Worm (Caenorhabditis elegans) whole organism, L4 larva: ENCODE measurements around the gene F13A2.3.

Source experiments
- D1046.2 ChIP-seq: fragments of 200-800 bp; sonication (Bioruptor generic); IDR thresholded peaks from 2 replicates; pipeline ENCODE4 v1.3.6; 2022; ENCODE audit warnings: missing genetic modification characterization, missing compliant biosample characterization
- F37D6.2 ChIP-seq: sonication (generic microtip); optimal IDR thresholded peaks from 2 replicates; lab custom pipeline; 2016; ENCODE audit warnings: mild to moderate bottlenecking, missing genetic modification characterization, missing compliant biosample characterization
- F49E8.2 ChIP-seq: sonication (generic microtip); optimal IDR thresholded peaks from 2 replicates; lab custom pipeline; 2016; ENCODE audit warnings: missing compliant biosample characterization, mild to moderate bottlenecking, missing genetic modification characterization, borderline replicate concordance
- Y5F2A.4 ChIP-seq: fragments of 200-800 bp; sonication (Bioruptor generic); optimal IDR thresholded peaks from 2 replicates; lab custom pipeline; 2018; ENCODE audit warnings: mild to moderate bottlenecking, missing genetic modification characterization, missing compliant biosample characterization
- aha-1 ChIP-seq: fragments of 150-350 bp; peaks from one replicate; lab custom pipeline; 2014; ENCODE audit warnings: missing biosample characterization, missing genetic modification characterization
- aly-2 ChIP-seq: sonication (generic microtip); optimal IDR thresholded peaks from 2 replicates; lab custom pipeline; 2018; ENCODE audit warnings: missing biosample characterization, missing genetic modification characterization
- daf-8 ChIP-seq: fragments of 200-800 bp; sonication (Bioruptor generic); IDR thresholded peaks from 2 replicates; pipeline ENCODE4 v1.3.6; 2022; ENCODE audit warnings: missing genetic modification characterization, missing compliant biosample characterization
- egl-27 ChIP-seq: sonication (generic microtip); optimal IDR thresholded peaks from 3 replicates; lab custom pipeline; 2017; ENCODE audit warnings: missing biosample characterization, missing genetic modification reagents, missing genetic modification characterization
- fos-1 ChIP-seq: fragments of 150-350 bp; optimal IDR thresholded peaks from 2 replicates; lab custom pipeline; 2014; ENCODE audit warnings: missing biosample characterization, missing genetic modification characterization
- gei-8 ChIP-seq: fragments of 200-800 bp; sonication (Bioruptor generic); optimal IDR thresholded peaks from 2 replicates; lab custom pipeline; 2018; ENCODE audit warnings: mild to moderate bottlenecking, missing genetic modification characterization, missing compliant biosample characterization
- hlh-11 ChIP-seq: fragments of 200-800 bp; sonication (Bioruptor generic); optimal IDR thresholded peaks from 2 replicates; lab custom pipeline; 2018; ENCODE audit warnings: mild to moderate bottlenecking, missing genetic modification characterization, missing compliant biosample characterization
- lim-7 ChIP-seq: fragments of 200-800 bp; sonication (Bioruptor generic); IDR thresholded peaks from 2 replicates; pipeline ENCODE4 v1.3.6; 2022; ENCODE audit warnings: missing genetic modification characterization, missing compliant biosample characterization
- madf-9 ChIP-seq: fragments of 200-800 bp; sonication (Bioruptor generic); conservative IDR thresholded peaks from 2 replicates; pipeline ENCODE4 v1.3.6; 2022; ENCODE audit warnings: missing genetic modification reagents, missing genetic modification characterization, missing compliant biosample characterization
- mdt-29 ChIP-seq: fragments of 200-800 bp; sonication (Bioruptor generic); IDR thresholded peaks from 2 replicates; pipeline ENCODE4 v1.3.6; 2022; ENCODE audit warnings: missing genetic modification reagents, missing genetic modification characterization, missing compliant biosample characterization
- mxl-2 ChIP-seq: fragments of 200-800 bp; sonication (Bioruptor generic); conservative IDR thresholded peaks from 2 replicates; pipeline ENCODE4 v1.3.6; 2022; ENCODE audit warnings: missing genetic modification reagents, missing genetic modification characterization, missing compliant biosample characterization
- nhr-102 ChIP-seq: sonication (generic microtip); optimal IDR thresholded peaks from 2 replicates; lab custom pipeline; 2016; ENCODE audit warnings: mild to moderate bottlenecking, missing genetic modification characterization, moderate library complexity, missing compliant biosample characterization
- nhr-111 ChIP-seq: fragments of 200-800 bp; sonication (Bioruptor generic); optimal IDR thresholded peaks from 2 replicates; lab custom pipeline; 2018; ENCODE audit warnings: mild to moderate bottlenecking, missing genetic modification characterization, missing compliant biosample characterization
- nhr-41 ChIP-seq: fragments of 200-800 bp; sonication (Bioruptor generic); IDR thresholded peaks from 2 replicates; pipeline ENCODE4 v1.3.6; 2022; ENCODE audit warnings: missing genetic modification reagents, missing genetic modification characterization, missing compliant biosample characterization
- nhr-77 ChIP-seq: fragments of 150-350 bp; optimal IDR thresholded peaks from 2 replicates; lab custom pipeline; 2014; ENCODE audit warnings: missing biosample characterization, missing genetic modification characterization
- php-3 ChIP-seq: fragments of 200-800 bp; sonication (Bioruptor generic); IDR thresholded peaks from 2 replicates; pipeline ENCODE4 v1.3.6; 2022; ENCODE audit warnings: missing genetic modification reagents, missing genetic modification characterization, missing compliant biosample characterization
- set-16 ChIP-seq: fragments of 200-800 bp; sonication (Bioruptor generic); IDR thresholded peaks from 2 replicates; pipeline ENCODE4 v1.3.6; 2022; ENCODE audit warnings: missing genetic modification reagents, missing genetic modification characterization, missing compliant biosample characterization
- skn-1 ChIP-seq: fragments of 150-350 bp; optimal IDR thresholded peaks from 2 replicates; lab custom pipeline; 2014; ENCODE audit warnings: missing biosample characterization, missing genetic modification characterization
- snpc-1.2 ChIP-seq: fragments of 200-800 bp; sonication (Bioruptor generic); IDR thresholded peaks from 2 replicates; pipeline ENCODE4 v1.3.6; 2022; ENCODE audit warnings: missing genetic modification reagents, missing genetic modification characterization, missing compliant biosample characterization
- spr-1 ChIP-seq: sonication (generic microtip); optimal IDR thresholded peaks from 2 replicates; lab custom pipeline; 2016; ENCODE audit warnings: mild to moderate bottlenecking, missing genetic modification characterization, missing compliant biosample characterization
- unc-39 ChIP-seq: sonication (generic microtip); optimal IDR thresholded peaks from 2 replicates; lab custom pipeline; 2017; ENCODE audit warnings: missing biosample characterization, missing genetic modification characterization
- unc-62 ChIP-seq, 3 experiments: fragments of 150-350 bp in 1 of 3; sonication (generic microtip); optimal IDR thresholded peaks in 2 of 3; peaks in 1 of 3; 1 replicate in 1 of 3; 2 replicates in 2 of 3; lab custom pipeline; 2014 to 2017; ENCODE audit warnings: missing biosample characterization in 3 of 3, missing genetic modification characterization in 3 of 3, missing genetic modification reagents in 3 of 3, missing genotype in 1 of 3
- zag-1 ChIP-seq: fragments of 150-350 bp; optimal IDR thresholded peaks from 2 replicates; lab custom pipeline; 2014; ENCODE audit warnings: missing biosample characterization, missing genetic modification characterization
- ztf-11 ChIP-seq: fragments of 150-350 bp; optimal IDR thresholded peaks from 2 replicates; lab custom pipeline; 2014; ENCODE audit warnings: missing biosample characterization, missing genetic modification characterization

F13A2.3 gene

DNA sequence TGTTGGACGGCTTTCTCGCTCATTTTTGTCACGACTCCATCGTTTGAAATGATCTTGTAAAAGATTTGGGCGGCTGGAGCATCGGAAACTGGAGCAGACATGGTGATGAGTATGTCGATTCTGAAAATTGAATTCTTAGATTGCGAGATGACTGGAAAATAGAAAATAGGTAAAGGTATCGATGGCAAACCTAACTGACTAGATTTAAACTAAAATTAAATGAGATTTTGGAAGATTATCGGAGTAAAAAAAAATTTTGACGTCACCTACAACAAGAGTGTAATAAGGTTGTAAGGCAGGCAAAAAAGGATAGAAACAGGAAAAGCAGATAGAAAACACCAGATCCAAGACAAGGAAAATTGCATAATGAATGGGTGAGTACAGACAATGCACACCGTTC, 25.3 kb upstream of the F13A2.3 start, which contains the start of gene skr-14:
skr-14 (minus strand) TSS at position 101 of the 400 bp plus-strand sequence.
- TF ChIP-seq egl-27 (tag; lab: Kevin White, UChicago) (no peak), skn-1 (tag; lab: Kevin White, UChicago) (no peak), spr-1 (tag; lab: Kevin White, UChicago) (no peak), set-16 (no peak)

DNA sequence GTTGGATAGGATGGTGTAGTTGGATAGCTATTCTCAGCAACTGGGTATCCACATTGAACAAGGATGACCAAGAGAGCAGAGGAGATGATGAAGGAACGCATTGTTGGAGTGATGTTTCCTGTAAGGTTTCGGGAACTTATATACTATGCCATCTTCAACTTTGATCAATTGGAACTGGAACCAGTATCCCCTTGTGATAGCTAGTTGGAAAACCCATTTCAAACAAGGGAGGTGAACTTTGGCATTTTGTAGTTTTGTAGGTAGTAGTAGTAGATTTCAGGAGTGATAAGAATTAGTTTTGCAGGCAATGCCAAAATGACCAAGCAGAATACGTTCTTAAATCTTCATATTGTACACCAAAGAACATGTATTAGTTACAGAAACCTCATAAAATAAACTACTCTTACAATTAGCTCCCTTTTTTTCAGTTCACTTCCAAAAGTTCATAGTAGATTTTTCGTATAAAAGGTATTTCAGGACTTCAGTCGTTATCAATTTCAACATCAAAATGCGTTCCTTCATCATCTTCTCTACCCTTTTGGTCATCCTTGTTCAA, 23.7 kb upstream of the F13A2.3 start, which contains the start of the genes Y47D7A.7 and Y47D7A.2:
Y47D7A.7 (minus strand) TSS at position 101 of the 556 bp plus-strand sequence.
Y47D7A.2 (plus strand) TSS at position 506 of the 556 bp plus-strand sequence.
- TF ChIP-seq snpc-1.2 = no peak

DNA sequence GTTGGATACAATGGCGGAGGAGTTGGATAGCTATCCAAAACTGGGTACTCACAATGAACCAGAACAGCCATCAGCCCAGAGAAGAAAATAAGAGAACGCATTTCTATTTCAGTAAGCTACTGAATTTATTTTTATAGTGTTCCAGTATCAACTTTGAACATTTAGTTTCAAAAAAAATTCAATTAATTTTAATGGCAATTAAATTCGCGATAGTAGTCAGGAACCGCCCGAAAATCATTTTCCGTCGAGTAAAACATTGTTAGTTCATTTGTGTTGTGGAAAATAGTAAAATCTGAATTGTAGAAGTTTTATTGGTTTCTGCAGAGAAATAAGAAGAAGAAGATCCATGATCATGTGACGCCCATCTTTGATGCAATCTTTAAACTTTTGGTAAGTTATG, 22.0 kb upstream of the F13A2.3 start, which contains the start of gene Y47D7A.6:
Y47D7A.6 (minus strand) TSS at position 101 of the 400 bp plus-strand sequence.
- no peak for TF ChIP-seq spr-1 (tag; lab: Kevin White, UChicago)
- no peak for TF ChIP-seq zag-1 (tag; lab: Kevin White, UChicago)
- no peak for TF ChIP-seq snpc-1.2
- TF ChIP-seq F37D6.2 (tag; lab: Kevin White, UChicago) = no peak
- no peak for TF ChIP-seq fos-1 (tag; lab: Kevin White, UChicago)
- no peak for TF ChIP-seq ztf-11 (tag; lab: Kevin White, UChicago)
- TF ChIP-seq aly-2 (tag; lab: Kevin White, UChicago) = no peak
- no peak for TF ChIP-seq mxl-2 (GFP tag; lab: Robert Waterston, UW)
- no peak for TF ChIP-seq Y5F2A.4
- TF ChIP-seq madf-9 (GFP tag; lab: Robert Waterston, UW) = no peak
- TF ChIP-seq gei-8 (GFP tag; lab: Kevin White, UChicago) = no peak
- TF ChIP-seq, all 104 proteins: peak for 0

ce11 chrV:4416710-4417109, 20.6 kb upstream of the F13A2.3 start, which contains the start of gene Y47D7A.18:
Y47D7A.18 (minus strand) TSS chrV:4416810.
- TF ChIP-seq D1046.2 (GFP tag; lab: Robert Waterston, UW) = no peak
- peak in 1 of 2 experiments; percentile 31 for TF ChIP-seq unc-62 (GFP tag; optimal IDR thresholded peaks at IDR 0.05 in 1 of 2; lab: Kevin White, UChicago)
- TF ChIP-seq unc-62 (tag; optimal IDR thresholded peaks at IDR 0.05; lab: Kevin White, UChicago) = no peak

- TF ChIP-seq hlh-11 (peak; percentile 41), snpc-1.2 (no peak), unc-62 (GFP tag; optimal IDR thresholded peaks at IDR 0.05 in 1 of 2; lab: Kevin White, UChicago) (peak in 1 of 2 experiments; percentile 84), unc-62 (tag; optimal IDR thresholded peaks at IDR 0.05; lab: Kevin White, UChicago) (no peak), nhr-77 (tag; lab: Kevin White, UChicago) (no peak), madf-9 (GFP tag; lab: Robert Waterston, UW) (no peak), aha-1 (tag; lab: Kevin White, UChicago) (peak; percentile 94), Y5F2A.4 (no peak), lim-7 (GFP tag; lab: Robert Waterston, UW) (no peak), daf-8 (no peak)
These were observed 18.5 kb upstream of the F13A2.3 start, which contains the start of gene grl-5 for ce11 chrV:4414613-4415071. grl-5 (minus strand) TSS chrV:4414663.

ce11 chrV:4411714-4412113, 15.6 kb upstream of the F13A2.3 start, which contains the start of gene Y47D7A.17:
Y47D7A.17 (minus strand) TSS chrV:4411814.
- TF ChIP-seq nhr-111 (GFP tag; lab: Kevin White, UChicago) (no peak), php-3 (GFP tag; lab: Robert Waterston, UW) (no peak), unc-39 (tag; lab: Kevin White, UChicago) (no peak), F49E8.2 (tag; lab: Kevin White, UChicago) (no peak), mdt-29 (GFP tag; lab: Robert Waterston, UW) (no peak), nhr-102 (no peak), fos-1 (tag; lab: Kevin White, UChicago) (no peak), nhr-41 (GFP tag; lab: Robert Waterston, UW) (no peak)
